Worm (Caenorhabditis elegans): ENCODE data around the gene scl-6.

scl-6 gene

DNA sequence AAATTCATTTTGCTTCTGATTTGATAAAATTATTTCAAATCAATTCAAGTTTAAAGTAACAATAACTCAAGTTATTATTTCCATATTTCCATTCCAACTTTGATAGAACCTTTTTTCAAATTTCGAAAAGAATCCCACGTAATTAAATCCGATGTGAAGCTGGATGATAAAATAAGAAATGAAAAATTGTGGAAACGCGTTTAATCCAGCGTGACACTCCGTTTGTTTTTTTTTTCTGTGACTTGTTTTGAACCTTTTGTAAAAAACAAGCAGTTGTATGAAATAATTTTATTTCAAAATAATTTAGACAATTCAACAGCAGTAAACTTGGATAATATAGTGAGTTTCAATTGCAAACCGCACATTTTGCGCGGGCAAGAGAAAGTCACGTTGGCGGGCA is 16.0 kb upstream of the scl-6 start, which contains the start of gene F49E11.7:
TSS of gene F49E11.7 (plus strand) at position 301 of the 400 bp plus-strand sequence.
- TF ChIP-seq fkh-2 (tag; optimal IDR thresholded peaks at IDR 0.05) (no peak), nhr-12 (tag; optimal IDR thresholded peaks at IDR 0.05) (no peak), zag-1 (tag; optimal IDR thresholded peaks at IDR 0.05) (no peak), unc-39 (tag; optimal IDR thresholded peaks at IDR 0.05) (no peak), nhr-43 (tag; optimal IDR thresholded peaks at IDR 0.05; ENCODE audit: poor library complexity, severe bottlenecking) (no peak), mdl-1 (tag; optimal IDR thresholded peaks at IDR 0.05) (no peak), ztf-4 (tag; optimal IDR thresholded peaks at IDR 0.05) (no peak), ceh-82 (tag; optimal IDR thresholded peaks at IDR 0.05) (no peak), fos-1 (tag; optimal IDR thresholded peaks at IDR 0.05) (no peak), ztf-11 (tag; optimal IDR thresholded peaks at IDR 0.05) (no peak), unc-62 (GFP tag; optimal IDR thresholded peaks at IDR 0.05) (no peak), nhr-28 (tag; optimal IDR thresholded peaks at IDR 0.05) (no peak), ceh-16 (tag; optimal IDR thresholded peaks at IDR 0.05) (no peak), jun-1 (tag; optimal IDR thresholded peaks at IDR 0.05) (no peak), fkh-10 (GFP tag; optimal IDR thresholded peaks at IDR 0.05) (no peak), aly-2 (tag; optimal IDR thresholded peaks at IDR 0.05) (no peak)

DNA sequence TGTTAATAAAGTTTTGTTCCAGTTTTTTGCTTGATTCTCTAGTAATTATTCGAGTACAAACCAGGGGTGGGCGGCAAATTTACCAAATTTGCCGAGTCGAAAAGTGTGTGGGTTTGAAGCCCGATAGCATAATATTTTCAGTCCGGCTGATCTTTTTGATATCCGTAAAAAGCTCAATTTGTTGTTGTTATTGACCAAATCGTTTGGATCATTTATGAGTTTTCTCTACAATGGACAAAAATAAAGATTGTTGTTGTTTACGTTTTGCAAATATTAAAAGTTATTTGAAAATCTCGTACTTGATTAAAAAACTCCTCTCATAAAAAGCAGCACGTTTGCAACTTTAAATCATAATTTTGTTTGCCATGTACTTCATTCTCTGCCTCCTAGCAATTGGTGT is 12.5 kb upstream of the scl-6 start, which contains the start of gene scl-1:
TSS of gene scl-1 (plus strand) at position 301 of the 400 bp plus-strand sequence.
- no peak for TF ChIP-seq ztf-4 (tag; optimal IDR thresholded peaks at IDR 0.05)
- TF ChIP-seq nhr-76 (tag; optimal IDR thresholded peaks at IDR 0.05), result no peak
- no peak for TF ChIP-seq ceh-28 (tag; optimal IDR thresholded peaks at IDR 0.05)
- no peak for TF ChIP-seq unc-39 (tag; optimal IDR thresholded peaks at IDR 0.05)
- no peak for TF ChIP-seq hmg-11 (tag; optimal IDR thresholded peaks at IDR 0.05)
- no peak for TF ChIP-seq fos-1 (tag; optimal IDR thresholded peaks at IDR 0.05)
- TF ChIP-seq lin-39 (tag; optimal IDR thresholded peaks at IDR 0.05), result no peak
- no peak for TF ChIP-seq egl-5 (tag; optimal IDR thresholded peaks at IDR 0.05)
- TF ChIP-seq lin-15B (tag; optimal IDR thresholded peaks at IDR 0.05), result no peak
- TF ChIP-seq mml-1 (tag; optimal IDR thresholded peaks at IDR 0.05), result no peak
- TF ChIP-seq tbx-2 (tag; optimal IDR thresholded peaks at IDR 0.05), result no peak
- no peak for TF ChIP-seq ZK546.5 (tag; optimal IDR thresholded peaks at IDR 0.05)
- no peak for TF ChIP-seq ceh-82 (tag; optimal IDR thresholded peaks at IDR 0.05)

- TF ChIP-seq lsy-12 (tag; optimal IDR thresholded peaks at IDR 0.05), result no peak
- peak; percentile 99 for TF ChIP-seq elt-2 (tag; optimal IDR thresholded peaks at IDR 0.05)
- no peak for TF ChIP-seq ama-1 (optimal IDR thresholded peaks at IDR 0.05)
- no peak for TF ChIP-seq ceh-82 (tag; optimal IDR thresholded peaks at IDR 0.05)
- TF ChIP-seq skn-1 (tag; optimal IDR thresholded peaks at IDR 0.05), result peak; percentile 19
- peak; percentile 96 for TF ChIP-seq jun-1 (tag; optimal IDR thresholded peaks at IDR 0.05)
- no peak for TF ChIP-seq nfya-1 (tag; optimal IDR thresholded peaks at IDR 0.05; ENCODE audit: insufficient read depth)
- TF ChIP-seq nhr-12 (tag; optimal IDR thresholded peaks at IDR 0.05), result no peak
- TF ChIP-seq ztf-11 (tag; optimal IDR thresholded peaks at IDR 0.05), result no peak
- no peak for TF ChIP-seq unc-39 (tag; optimal IDR thresholded peaks at IDR 0.05)
- peak; percentile 73 for TF ChIP-seq pha-4 (tag; optimal IDR thresholded peaks at IDR 0.05)
- no peak for TF ChIP-seq fkh-2 (tag; optimal IDR thresholded peaks at IDR 0.05)
- peak; percentile 99 for TF ChIP-seq pqm-1 (tag; optimal IDR thresholded peaks at IDR 0.05)
Measured at ce11 chrIV:13057418-13057817, 11.1 kb upstream of the scl-6 start, which contains the start of gene scl-2. Gene scl-2, plus strand, starts transcription at chrIV:13057710.

DNA sequence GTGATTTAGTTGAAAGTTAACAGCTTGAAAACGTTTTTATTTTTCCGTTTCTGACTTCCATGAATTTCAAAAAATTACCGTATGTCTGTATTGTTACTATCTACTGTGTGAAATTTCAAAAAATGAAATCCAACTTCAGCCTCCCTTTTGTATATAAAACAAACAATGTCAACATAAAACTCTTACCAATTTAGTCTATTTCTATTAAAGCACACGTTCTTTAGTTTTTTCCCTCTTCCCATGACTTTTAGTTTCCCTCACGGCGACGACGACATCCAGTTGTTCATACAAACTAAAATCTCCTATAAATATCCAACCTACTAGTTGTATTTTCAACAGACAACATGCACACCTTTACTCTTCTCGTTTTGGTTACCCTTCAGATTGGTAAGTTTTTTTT is 9.3 kb upstream of the scl-6 start, which contains the start of gene scl-3:
TSS of gene scl-3 (plus strand) at position 301 of the 400 bp plus-strand sequence.
- TF ChIP-seq nfya-1 (tag; optimal IDR thresholded peaks at IDR 0.05; ENCODE audit: insufficient read depth) (no peak), ztf-4 (tag; optimal IDR thresholded peaks at IDR 0.05) (no peak), zag-1 (tag; optimal IDR thresholded peaks at IDR 0.05) (no peak), hmg-11 (tag; optimal IDR thresholded peaks at IDR 0.05) (no peak), nhr-23 (tag; optimal IDR thresholded peaks at IDR 0.05) (no peak), ceh-16 (tag; optimal IDR thresholded peaks at IDR 0.05) (no peak), lsy-12 (tag; optimal IDR thresholded peaks at IDR 0.05) (no peak), nhr-43 (tag; optimal IDR thresholded peaks at IDR 0.05; ENCODE audit: poor library complexity, severe bottlenecking) (no peak), nhr-67 (tag; optimal IDR thresholded peaks at IDR 0.05) (no peak), ceh-28 (tag; optimal IDR thresholded peaks at IDR 0.05) (no peak), eor-1 (tag; optimal IDR thresholded peaks at IDR 0.05) (no peak), jun-1 (tag; optimal IDR thresholded peaks at IDR 0.05) (no peak), aly-2 (tag; optimal IDR thresholded peaks at IDR 0.05) (no peak), egl-5 (tag; optimal IDR thresholded peaks at IDR 0.05) (no peak), tbx-2 (tag; optimal IDR thresholded peaks at IDR 0.05) (no peak), egl-27 (tag; optimal IDR thresholded peaks at IDR 0.05) (no peak), unc-39 (tag; optimal IDR thresholded peaks at IDR 0.05) (no peak)

Data from whole organism, L3 larva.